Worm (Caenorhabditis elegans) whole organism, L2 larva: Measurements from ENCODE around the gene F11D11.12.

Experiments used
- C34F6.9 ChIP-seq: fragments of 150-350 bp; optimal IDR thresholded peaks from 2 replicates; lab custom pipeline; 2014; ENCODE audit warnings: missing biosample characterization, missing genetic modification characterization
- F13H6.1 ChIP-seq: sonication (generic microtip); optimal IDR thresholded peaks from 2 replicates; lab custom pipeline; 2016; ENCODE audit warnings: missing genetic modification characterization, missing compliant biosample characterization
- R02D3.7 ChIP-seq: fragments of 150-350 bp; optimal IDR thresholded peaks from 2 replicates; lab custom pipeline; 2014; ENCODE audit warnings: missing biosample characterization, missing genetic modification characterization
- ZK546.5 ChIP-seq: sonication (generic microtip); optimal IDR thresholded peaks from 2 replicates; lab custom pipeline; 2017; ENCODE audit warnings: missing biosample characterization, missing genetic modification characterization
- alr-1 ChIP-seq: fragments of 150-350 bp; optimal IDR thresholded peaks from 2 replicates; lab custom pipeline; 2014; ENCODE audit warnings: missing biosample characterization, missing genetic modification characterization
- aly-2 ChIP-seq: fragments of 150-350 bp; optimal IDR thresholded peaks from 2 replicates; lab custom pipeline; 2014; ENCODE audit warnings: missing biosample characterization, missing genetic modification characterization
- ama-1 ChIP-seq: fragments of 150-350 bp; optimal IDR thresholded peaks from 2 replicates; lab custom pipeline; 2018; ENCODE audit warnings: inconsistent platforms
- blmp-1 ChIP-seq: sonication (generic microtip); optimal IDR thresholded peaks from 2 replicates; lab custom pipeline; 2017; ENCODE audit warnings: missing genetic modification characterization, mild to moderate bottlenecking, missing compliant biosample characterization, antibody characterized with exemption, moderate library complexity; ENCODE audit not compliant: insufficient read depth
- ceh-16 ChIP-seq: fragments of 150-350 bp; optimal IDR thresholded peaks from 2 replicates; lab custom pipeline; 2014; ENCODE audit warnings: missing biosample characterization, missing genetic modification characterization
- ceh-82 ChIP-seq: fragments of 150-350 bp; optimal IDR thresholded peaks from 2 replicates; lab custom pipeline; 2014; ENCODE audit warnings: missing biosample characterization, missing genetic modification characterization
- crh-2 ChIP-seq: sonication (generic microtip); optimal IDR thresholded peaks from 2 replicates; lab custom pipeline; 2017; ENCODE audit warnings: missing biosample characterization, missing genetic modification characterization
- dmd-4 ChIP-seq: sonication (generic microtip); optimal IDR thresholded peaks from 2 replicates; lab custom pipeline; 2017; ENCODE audit warnings: missing biosample characterization, missing genetic modification characterization
- egl-27 ChIP-seq: sonication (generic microtip); optimal IDR thresholded peaks from 3 replicates; lab custom pipeline; 2017; ENCODE audit warnings: missing biosample characterization, missing genetic modification reagents, missing genetic modification characterization
- elt-1 ChIP-seq: fragments of 150-350 bp; optimal IDR thresholded peaks from 2 replicates; lab custom pipeline; 2014; ENCODE audit warnings: missing biosample characterization, missing genetic modification characterization
- elt-3 ChIP-seq: sonication (generic microtip); optimal IDR thresholded peaks from 2 replicates; lab custom pipeline; 2017; ENCODE audit warnings: missing biosample characterization, missing genetic modification characterization
- fos-1 ChIP-seq: fragments of 150-350 bp; optimal IDR thresholded peaks from 2 replicates; lab custom pipeline; 2014; ENCODE audit warnings: missing biosample characterization, missing genetic modification characterization
- gmeb-1 ChIP-seq: fragments of 150-350 bp; optimal IDR thresholded peaks from 2 replicates; lab custom pipeline; 2014; ENCODE audit warnings: missing biosample characterization, missing genetic modification characterization
- lin-11 ChIP-seq: fragments of 150-350 bp; sonication (generic microtip); optimal IDR thresholded peaks from 2 replicates; lab custom pipeline; 2014; ENCODE audit warnings: missing biosample characterization, missing genetic modification characterization, inconsistent platforms, mixed read lengths
- lin-13 ChIP-seq: fragments of 150-350 bp; optimal IDR thresholded peaks from 2 replicates; lab custom pipeline; 2014; ENCODE audit warnings: missing biosample characterization, missing genetic modification reagents, missing genetic modification characterization
- lsy-2 ChIP-seq, 2 experiments: fragments of 150-350 bp in 1 of 2; sonication (generic microtip) in 1 of 2; optimal IDR thresholded peaks; 2 replicates each; lab custom pipeline; 2014 to 2017; ENCODE audit warnings: missing biosample characterization in 2 of 2, missing genetic modification characterization in 2 of 2
- mab-5 ChIP-seq: fragments of 150-350 bp; optimal IDR thresholded peaks from 2 replicates; lab custom pipeline; 2014; ENCODE audit warnings: missing biosample characterization, missing genetic modification characterization
- mdl-1 ChIP-seq, 2 experiments: fragments of 150-350 bp in 1 of 2; sonication (generic microtip) in 1 of 2; optimal IDR thresholded peaks; 2 replicates each; lab custom pipeline; 2017; ENCODE audit warnings: missing biosample characterization in 2 of 2, missing genetic modification characterization in 2 of 2
- nhr-10 ChIP-seq: sonication (generic microtip); optimal IDR thresholded peaks from 2 replicates; lab custom pipeline; 2017; ENCODE audit warnings: missing biosample characterization, missing genetic modification characterization
- nhr-11 ChIP-seq: fragments of 150-350 bp; optimal IDR thresholded peaks from 2 replicates; lab custom pipeline; 2014; ENCODE audit warnings: missing biosample characterization, missing genetic modification characterization
- nhr-12 ChIP-seq: fragments of 150-350 bp; optimal IDR thresholded peaks from 2 replicates; lab custom pipeline; 2014; ENCODE audit warnings: missing biosample characterization, missing genetic modification characterization
- nhr-129 ChIP-seq: fragments of 150-350 bp; optimal IDR thresholded peaks from 2 replicates; lab custom pipeline; 2014; ENCODE audit warnings: missing biosample characterization, missing genetic modification characterization
- nhr-21 ChIP-seq: fragments of 150-350 bp; optimal IDR thresholded peaks from 2 replicates; lab custom pipeline; 2014; ENCODE audit warnings: missing biosample characterization, missing genetic modification characterization
- nhr-23 ChIP-seq: fragments of 150-350 bp; optimal IDR thresholded peaks from 2 replicates; lab custom pipeline; 2014; ENCODE audit warnings: missing biosample characterization, missing genetic modification reagents, missing genetic modification characterization
- nhr-237 ChIP-seq: fragments of 150-350 bp; optimal IDR thresholded peaks from 2 replicates; lab custom pipeline; 2014; ENCODE audit warnings: missing biosample characterization, missing genetic modification characterization
- nhr-25 ChIP-seq: fragments of 150-350 bp; sonication (generic microtip); optimal IDR thresholded peaks from 3 replicates; lab custom pipeline; 2014; ENCODE audit warnings: missing biosample characterization, missing genetic modification characterization
- nhr-6 ChIP-seq: fragments of 150-350 bp; optimal IDR thresholded peaks from 2 replicates; lab custom pipeline; 2014; ENCODE audit warnings: missing biosample characterization, missing genetic modification characterization
- sem-4 ChIP-seq: fragments of 150-350 bp; optimal IDR thresholded peaks from 2 replicates; lab custom pipeline; 2014; ENCODE audit warnings: missing biosample characterization, missing genetic modification reagents, missing genetic modification characterization
- sma-3 ChIP-seq: sonication (generic microtip); optimal IDR thresholded peaks from 2 replicates; lab custom pipeline; 2016; ENCODE audit warnings: missing genetic modification reagents, missing genetic modification characterization, missing compliant biosample characterization
- sma-9 ChIP-seq, 2 experiments: fragments of 150-350 bp in 1 of 2; sonication (generic microtip) in 1 of 2; optimal IDR thresholded peaks; 2 replicates each; lab custom pipeline; 2014 to 2016; ENCODE audit warnings: missing genetic modification characterization in 2 of 2, mild to moderate bottlenecking in 1 of 2, missing biosample characterization in 1 of 2, missing compliant biosample characterization in 1 of 2, missing genetic modification reagents in 1 of 2, moderate library complexity in 1 of 2
- snpc-4 ChIP-seq: fragments of 150-350 bp; optimal IDR thresholded peaks from 2 replicates; lab custom pipeline; 2014; ENCODE audit warnings: missing biosample characterization, missing genetic modification characterization
- unc-55 ChIP-seq: fragments of 150-350 bp; sonication (generic microtip); optimal IDR thresholded peaks from 3 replicates; lab custom pipeline; 2014; ENCODE audit warnings: missing biosample characterization, missing genetic modification reagents, missing genetic modification characterization
- zag-1 ChIP-seq: fragments of 150-350 bp; optimal IDR thresholded peaks from 2 replicates; lab custom pipeline; 2014; ENCODE audit warnings: missing biosample characterization, missing genetic modification characterization
- ztf-1 ChIP-seq: fragments of 200-800 bp; sonication (Bioruptor generic); conservative IDR thresholded peaks from 2 replicates; pipeline ENCODE4 v1.3.6; 2022; ENCODE audit warnings: missing genetic modification characterization, missing compliant biosample characterization
- ztf-4 ChIP-seq: fragments of 150-350 bp; optimal IDR thresholded peaks from 2 replicates; lab custom pipeline; 2014; ENCODE audit warnings: missing biosample characterization, missing genetic modification characterization

Gene F11D11.12

DNA sequence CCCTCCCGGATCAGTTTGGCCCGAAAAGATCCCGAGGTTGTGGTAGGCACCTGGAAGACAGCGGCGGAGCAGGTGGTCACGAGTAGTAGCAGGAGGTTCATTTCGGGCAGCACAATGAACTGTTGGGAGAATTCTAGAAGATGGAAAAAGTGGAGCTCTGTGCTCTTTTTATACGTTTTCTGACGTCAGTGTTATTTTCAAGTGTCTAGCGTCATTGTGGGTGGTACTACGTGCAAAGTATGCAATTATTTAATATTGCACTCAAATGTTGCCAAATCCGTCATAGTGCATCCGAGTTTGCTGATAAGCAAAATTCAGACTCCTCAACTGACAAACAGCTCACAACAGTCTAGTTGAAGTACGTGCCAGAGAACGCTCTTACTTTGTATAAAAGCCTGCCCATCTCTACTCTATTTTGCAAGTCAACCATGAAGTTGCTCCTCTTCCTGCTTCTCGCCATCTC, 18.9 kb downstream of the F11D11.12 start, which contains the start of the genes asp-18 and scl-19:
asp-18 (minus strand) TSS at position 101 of the 463 bp plus-strand sequence.
scl-19 (plus strand) TSS at position 413 of the 463 bp plus-strand sequence.
- TF ChIP-seq sma-9 (GFP tag; optimal IDR thresholded peaks at IDR 0.05; lab: Kevin White, UChicago) (no peak), sma-9 (tag; optimal IDR thresholded peaks at IDR 0.05; lab: Kevin White, UChicago) (no peak), elt-1 (tag; lab: Kevin White, UChicago) (no peak), mab-5 (tag; lab: Kevin White, UChicago) (no peak), sma-3 (no peak), ceh-82 (tag; lab: Kevin White, UChicago) (no peak), fos-1 (tag; lab: Kevin White, UChicago) (no peak), ama-1 (no peak), alr-1 (tag; lab: Kevin White, UChicago) (no peak), elt-3 (no peak), ceh-16 (tag; lab: Kevin White, UChicago) (no peak), mdl-1 (tag; optimal IDR thresholded peaks at IDR 0.05; lab: Kevin White, UChicago) (no peak), nhr-21 (no peak), nhr-23 (tag; lab: Kevin White, UChicago) (no peak), lsy-2 (tag; optimal IDR thresholded peaks at IDR 0.05; lab: Kevin White, UChicago) (no peak)

- no peak for TF ChIP-seq elt-1 (tag; lab: Kevin White, UChicago)
- no peak for TF ChIP-seq zag-1 (tag; lab: Kevin White, UChicago)
- no peak for TF ChIP-seq nhr-6 (tag; lab: Kevin White, UChicago)
- no peak for TF ChIP-seq C34F6.9 (tag; lab: Kevin White, UChicago)
- no peak for TF ChIP-seq nhr-10 (tag; lab: Kevin White, UChicago)
Measured at ce11 chrV:18729324-18729924, 21.1 kb downstream of the F11D11.12 start, which contains the start of gene asp-19. TSS of gene asp-19 (minus strand) at chrV:18729374.

- TF ChIP-seq ceh-82 (tag; lab: Kevin White, UChicago) = no peak
- no peak for TF ChIP-seq blmp-1 (tag; lab: Kevin White, UChicago)
- peak; percentile 21 for TF ChIP-seq C34F6.9 (tag; lab: Kevin White, UChicago)
- no peak for TF ChIP-seq nhr-10 (tag; lab: Kevin White, UChicago)
- no peak for TF ChIP-seq ZK546.5 (tag; lab: Kevin White, UChicago)
- TF ChIP-seq unc-55 = peak; percentile 23
Measured at ce11 chrV:18725858-18726257, 24.6 kb downstream of the F11D11.12 start.

- TF ChIP-seq nhr-11 (no peak), C34F6.9 (tag; lab: Kevin White, UChicago) (no peak), nhr-12 (tag; lab: Kevin White, UChicago) (no peak), nhr-237 (tag; lab: Kevin White, UChicago) (no peak), sma-9 (GFP tag; optimal IDR thresholded peaks at IDR 0.05; lab: Kevin White, UChicago) (no peak), sma-9 (tag; optimal IDR thresholded peaks at IDR 0.05; lab: Kevin White, UChicago) (no peak), R02D3.7 (tag; lab: Kevin White, UChicago) (no peak), ztf-1 (no peak), nhr-21 (no peak), lin-11 (tag; lab: Kevin White, UChicago) (no peak), aly-2 (tag; lab: Kevin White, UChicago) (no peak)
Measured at ce11 chrV:18724076-18724475, 26.4 kb downstream of the F11D11.12 start.

ce11 chrV:18723604-18724003, 26.9 kb downstream of the F11D11.12 start:
- TF ChIP-seq unc-55 (peak; percentile 76), dmd-4 (tag; lab: Kevin White, UChicago) (no peak), zag-1 (tag; lab: Kevin White, UChicago) (peak; percentile 72), nhr-129 (tag; lab: Kevin White, UChicago) (peak; percentile 83), fos-1 (tag; lab: Kevin White, UChicago) (peak; percentile 70), egl-27 (tag; lab: Kevin White, UChicago) (no peak), mdl-1 (tag; optimal IDR thresholded peaks at IDR 0.05; lab: Kevin White, UChicago) (peak; percentile 16 to 66), nhr-25 (tag; lab: Kevin White, UChicago) (peak; percentile 74), ama-1 (no peak), ztf-4 (no peak), nhr-21 (peak; percentile 58), nhr-10 (tag; lab: Kevin White, UChicago) (no peak), lsy-2 (tag; optimal IDR thresholded peaks at IDR 0.05; lab: Kevin White, UChicago) (peak; percentile 72 to 92), snpc-4 (tag; lab: Kevin White, UChicago) (peak; percentile 80), ceh-82 (tag; lab: Kevin White, UChicago) (peak; percentile 34), sem-4 (tag; lab: Kevin White, UChicago) (peak; percentile 46), nhr-6 (tag; lab: Kevin White, UChicago) (peak; percentile 67), mab-5 (tag; lab: Kevin White, UChicago) (peak; percentile 87), C34F6.9 (tag; lab: Kevin White, UChicago) (peak; percentile 93), lin-13 (GFP tag; lab: Kevin White, UChicago) (peak; percentile 79), gmeb-1 (tag; lab: Kevin White, UChicago) (peak; percentile 85), F13H6.1 (tag; lab: Kevin White, UChicago) (peak; percentile 89), crh-2 (peak; percentile 89)
- TF ChIP-seq, all 48 proteins: peak for 18
